Worm (Caenorhabditis elegans) whole organism, L1 larva: ENCODE data around the gene aakg-5.

Source experiments
- alr-1 ChIP-seq: fragments of 200-800 bp; sonication (Bioruptor generic); optimal IDR thresholded peaks from 2 replicates; lab custom pipeline; 2018; ENCODE audit warnings: borderline replicate concordance, mild to moderate bottlenecking, missing genetic modification characterization, missing compliant biosample characterization
- egl-27 ChIP-seq, 2 experiments: fragments of 150-350 bp in 1 of 2; sonication (generic microtip); optimal IDR thresholded peaks; 3 replicates each; lab custom pipeline; 2017 to 2018; ENCODE audit warnings: missing biosample characterization in 2 of 2, missing genetic modification characterization in 2 of 2, missing genetic modification reagents in 2 of 2
- irx-1 ChIP-seq: sonication (generic microtip); optimal IDR thresholded peaks from 2 replicates; lab custom pipeline; 2016; ENCODE audit warnings: missing genetic modification characterization, missing compliant biosample characterization
- lin-35 ChIP-seq, 2 experiments: fragments of 150-350 bp; optimal IDR thresholded peaks; 2 replicates each; lab custom pipeline; 2014; ENCODE audit warnings: missing biosample characterization in 2 of 2, missing genetic modification characterization in 2 of 2, missing genetic modification reagents in 2 of 2
- lsy-2 ChIP-seq, 2 experiments: fragments of 150-350 bp; optimal IDR thresholded peaks; 2 replicates each; lab custom pipeline; 2014; ENCODE audit warnings: missing biosample characterization in 2 of 2, missing genetic modification characterization in 2 of 2
- pqm-1 ChIP-seq: sonication (generic microtip); optimal IDR thresholded peaks from 3 replicates; lab custom pipeline; 2017; ENCODE audit warnings: missing biosample characterization, missing genetic modification characterization
- skn-1 ChIP-seq: fragments of 150-350 bp; optimal IDR thresholded peaks from 2 replicates; lab custom pipeline; 2014; ENCODE audit warnings: missing biosample characterization, missing genetic modification characterization
- ztf-11 ChIP-seq, 2 experiments: sonication (generic microtip); optimal IDR thresholded peaks; 2 replicates each; lab custom pipeline; 2016 to 2017; ENCODE audit warnings: missing genetic modification characterization in 2 of 2, missing biosample characterization in 1 of 2, missing compliant biosample characterization in 1 of 2

DNA sequence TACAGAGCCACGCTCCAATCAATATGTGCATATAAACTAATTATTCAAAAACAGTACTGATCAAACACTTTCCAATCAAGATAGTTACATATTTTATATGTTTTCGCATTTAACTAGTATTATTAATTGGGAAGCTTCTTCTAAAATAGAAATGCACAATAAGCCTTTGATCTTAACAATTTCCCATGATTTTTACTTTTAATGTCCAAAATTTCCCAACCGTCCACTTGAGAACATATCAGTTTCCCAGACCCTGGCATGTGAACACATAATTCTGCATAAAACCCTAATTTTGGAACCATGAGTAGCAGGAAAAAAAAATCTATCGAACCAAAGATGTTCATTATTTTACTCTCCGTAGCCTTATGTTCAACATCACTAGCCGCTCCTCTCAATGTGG is 1.5 kb upstream of the aakg-5 start, which contains the start of gene R53.8:
- TF ChIP-seq alr-1 (tag; lab: Kevin White, UChicago) = no peak
- no peak for TF ChIP-seq irx-1 (tag; lab: Kevin White, UChicago)
- no peak for TF ChIP-seq ztf-11 (tag; optimal IDR thresholded peaks at IDR 0.05; lab: Kevin White, UChicago)
- TF ChIP-seq skn-1 (tag; lab: Kevin White, UChicago) = no peak
- TF ChIP-seq pqm-1 (tag; lab: Kevin White, UChicago) = no peak
- TF ChIP-seq lin-35 (GFP tag; optimal IDR thresholded peaks at IDR 0.05; lab: Kevin White, UChicago) = no peak
- TF ChIP-seq lsy-2 (tag; optimal IDR thresholded peaks at IDR 0.05; lab: Kevin White, UChicago) = no peak
- no peak for TF ChIP-seq egl-27 (tag; optimal IDR thresholded peaks at IDR 0.05; lab: Kevin White, UChicago)
